Worm (Caenorhabditis elegans) whole organism, early embryonic: Measurements from ENCODE around the gene ubxn-5.

Experiments
- B0310.2 ChIP-seq: sonication (generic microtip); optimal IDR thresholded peaks from 2 replicates; lab custom pipeline; 2016; ENCODE audit warnings: mild to moderate bottlenecking, missing genetic modification characterization, missing compliant biosample characterization
- F13C5.2 ChIP-seq: sonication (generic microtip); optimal IDR thresholded peaks from 2 replicates; lab custom pipeline; 2017; ENCODE audit warnings: mild to moderate bottlenecking, missing genetic modification characterization, inconsistent platforms, missing compliant biosample characterization
- aly-1 ChIP-seq: sonication (generic microtip); optimal IDR thresholded peaks from 2 replicates; lab custom pipeline; 2016; ENCODE audit warnings: missing genetic modification characterization, missing compliant biosample characterization
- ama-1 ChIP-seq: fragments of 150-350 bp; optimal IDR thresholded peaks from 2 replicates; lab custom pipeline; 2014
- ceh-13 ChIP-seq: fragments of 200-800 bp; sonication (Bioruptor generic); optimal IDR thresholded peaks from 2 replicates; lab custom pipeline; 2018; ENCODE audit warnings: mild to moderate bottlenecking, missing genetic modification characterization, missing compliant biosample characterization
- ceh-36 ChIP-seq: sonication (generic microtip); optimal IDR thresholded peaks from 2 replicates; lab custom pipeline; 2016; ENCODE audit warnings: missing genetic modification characterization, inconsistent platforms, missing compliant biosample characterization
- ets-7 ChIP-seq: sonication (generic microtip); optimal IDR thresholded peaks from 2 replicates; lab custom pipeline; 2016; ENCODE audit warnings: missing genotype, missing genetic modification characterization, missing compliant biosample characterization
- flt-1 ChIP-seq: fragments of 200-800 bp; sonication (Bioruptor generic); IDR thresholded peaks from 2 replicates; pipeline ENCODE4 v1.3.6; 2022; ENCODE audit warnings: missing genetic modification characterization, missing compliant biosample characterization
- hmbx-1 ChIP-seq: sonication (generic microtip); optimal IDR thresholded peaks from 2 replicates; lab custom pipeline; 2016; ENCODE audit warnings: mild to moderate bottlenecking, missing genetic modification characterization, missing compliant biosample characterization
- hmg-4 ChIP-seq: fragments of 200-800 bp; sonication (Bioruptor generic); optimal IDR thresholded peaks from 2 replicates; lab custom pipeline; 2018; ENCODE audit warnings: mild to moderate bottlenecking, missing genetic modification characterization, missing compliant biosample characterization
- hnd-1 ChIP-seq: sonication (generic microtip); optimal IDR thresholded peaks from 2 replicates; lab custom pipeline; 2016; ENCODE audit warnings: missing genetic modification characterization, missing compliant biosample characterization
- pes-1 ChIP-seq: fragments of 200-800 bp; sonication (Bioruptor generic); IDR thresholded peaks from 2 replicates; pipeline ENCODE4 v1.3.6; 2022; ENCODE audit warnings: missing genetic modification reagents, missing genetic modification characterization, missing compliant biosample characterization
- scrt-1 ChIP-seq: fragments of 200-800 bp; sonication (Bioruptor generic); IDR thresholded peaks from 2 replicates; pipeline ENCODE4 v1.3.6; 2022; ENCODE audit warnings: missing genetic modification characterization, missing compliant biosample characterization
- sea-1 ChIP-seq: fragments of 200-800 bp; sonication (Bioruptor generic); conservative IDR thresholded peaks from 2 replicates; pipeline ENCODE4 v1.3.6; 2022; ENCODE audit warnings: missing genetic modification characterization, missing compliant biosample characterization
- tbx-11 ChIP-seq: fragments of 200-800 bp; sonication (Bioruptor generic); IDR thresholded peaks from 2 replicates; pipeline ENCODE4 v1.3.6; 2022; ENCODE audit warnings: missing genetic modification characterization, missing compliant biosample characterization
- tbx-37 ChIP-seq: fragments of 200-800 bp; sonication (Bioruptor generic); conservative IDR thresholded peaks from 2 replicates; pipeline ENCODE4 v1.3.6; 2022; ENCODE audit warnings: missing genetic modification reagents, missing genetic modification characterization, missing compliant biosample characterization
- tra-4 ChIP-seq: sonication (generic microtip); optimal IDR thresholded peaks from 2 replicates; lab custom pipeline; 2017; ENCODE audit warnings: missing genetic modification characterization, missing compliant biosample characterization

Gene ubxn-5

DNA sequence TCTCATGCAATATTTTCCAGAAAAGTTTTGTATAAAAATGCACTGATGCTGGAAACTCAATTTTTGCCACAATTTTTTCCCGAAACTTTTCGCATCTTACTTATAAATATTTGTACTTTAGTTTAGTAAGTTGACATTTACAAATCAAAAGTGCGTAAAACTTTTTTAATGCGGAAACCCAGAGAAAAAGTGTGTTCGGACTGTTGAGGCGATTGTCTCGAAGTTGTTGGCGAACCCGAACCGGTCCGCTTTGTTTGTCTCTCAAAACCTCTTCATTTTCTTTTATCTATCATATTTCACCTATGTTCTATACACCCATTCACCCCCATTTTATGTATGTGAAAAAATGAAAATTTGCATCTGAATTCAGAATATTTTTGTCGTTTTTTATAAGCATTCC, 13.7 kb downstream of the ubxn-5 start:
- TF ChIP-seq flt-1 (GFP tag; lab: Robert Waterston, UW) (no peak), ama-1 (lab: Kevin White, UChicago) (no peak), ets-7 (no peak), ceh-36 (tag; lab: Kevin White, UChicago) (no peak), hmbx-1 (tag; lab: Kevin White, UChicago) (no peak), hmg-4 (GFP tag; lab: Kevin White, UChicago) (no peak), tbx-37 (GFP tag; lab: Robert Waterston, UW) (no peak), sea-1 (GFP tag; lab: Robert Waterston, UW) (no peak)

ce11 chrII:10218171-10218570, 16.1 kb downstream of the ubxn-5 start, which contains the start of gene ref-1:
Gene ref-1, plus strand, starts transcription at chrII:10218471.
- no peak for TF ChIP-seq flt-1 (GFP tag; lab: Robert Waterston, UW)
- TF ChIP-seq sea-1 (GFP tag; lab: Robert Waterston, UW), result no peak
- TF ChIP-seq tbx-37 (GFP tag; lab: Robert Waterston, UW), result no peak
- TF ChIP-seq ceh-13, result no peak
- no peak for TF ChIP-seq B0310.2
- TF ChIP-seq ets-7, result no peak
- no peak for TF ChIP-seq ama-1 (lab: Kevin White, UChicago)
- TF ChIP-seq hmg-4 (GFP tag; lab: Kevin White, UChicago), result no peak
- TF ChIP-seq ceh-36 (tag; lab: Kevin White, UChicago), result no peak
- TF ChIP-seq pes-1 (GFP tag; lab: Robert Waterston, UW), result no peak

ce11 chrII:10206425-10206824, 27.9 kb downstream of the ubxn-5 start, which contains the start of gene T01E8.1:
Gene T01E8.1, plus strand, starts transcription at chrII:10206725.
- TF ChIP-seq ceh-13, result no peak
- TF ChIP-seq ama-1 (lab: Kevin White, UChicago), result no peak
- no peak for TF ChIP-seq ets-7
- no peak for TF ChIP-seq tbx-37 (GFP tag; lab: Robert Waterston, UW)

ce11 chrII:10204428-10205049, 29.8 kb downstream of the ubxn-5 start:
- TF ChIP-seq ets-7 (no peak), hnd-1 (tag; lab: Kevin White, UChicago) (no peak)

DNA sequence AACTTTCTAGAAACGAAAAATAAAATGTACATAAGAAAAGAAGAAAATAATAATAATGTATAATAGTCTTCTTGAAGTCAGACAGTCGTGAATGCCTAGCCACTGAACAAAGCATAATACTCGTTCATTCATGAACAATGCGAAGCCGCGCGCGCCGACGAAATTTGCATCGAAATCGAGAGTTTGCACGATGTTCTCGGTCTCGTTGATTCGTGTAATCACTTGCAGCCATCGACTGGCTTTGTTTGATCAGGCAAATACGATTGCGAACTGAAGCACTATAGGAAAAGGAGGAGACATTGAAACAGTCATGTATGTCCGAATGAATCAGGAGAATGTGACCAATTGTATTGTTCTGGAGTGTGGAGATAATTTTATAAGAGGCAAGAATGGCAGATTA, 30.5 kb downstream of the ubxn-5 start:
- no peak for TF ChIP-seq ceh-13
- TF ChIP-seq aly-1 (tag; lab: Kevin White, UChicago), result no peak
- TF ChIP-seq pes-1 (GFP tag; lab: Robert Waterston, UW), result no peak
- TF ChIP-seq sea-1 (GFP tag; lab: Robert Waterston, UW), result no peak
- no peak for TF ChIP-seq scrt-1 (GFP tag; lab: Robert Waterston, UW)
- TF ChIP-seq F13C5.2 (tag; lab: Kevin White, UChicago), result no peak
- no peak for TF ChIP-seq tbx-37 (GFP tag; lab: Robert Waterston, UW)
- TF ChIP-seq hmg-4 (GFP tag; lab: Kevin White, UChicago), result no peak
- no peak for TF ChIP-seq ceh-36 (tag; lab: Kevin White, UChicago)

- TF ChIP-seq B0310.2 (no peak), hnd-1 (tag; lab: Kevin White, UChicago) (no peak), hmg-4 (GFP tag; lab: Kevin White, UChicago) (no peak)
Measured at ce11 chrII:10203067-10203466, 31.2 kb downstream of the ubxn-5 start.

DNA sequence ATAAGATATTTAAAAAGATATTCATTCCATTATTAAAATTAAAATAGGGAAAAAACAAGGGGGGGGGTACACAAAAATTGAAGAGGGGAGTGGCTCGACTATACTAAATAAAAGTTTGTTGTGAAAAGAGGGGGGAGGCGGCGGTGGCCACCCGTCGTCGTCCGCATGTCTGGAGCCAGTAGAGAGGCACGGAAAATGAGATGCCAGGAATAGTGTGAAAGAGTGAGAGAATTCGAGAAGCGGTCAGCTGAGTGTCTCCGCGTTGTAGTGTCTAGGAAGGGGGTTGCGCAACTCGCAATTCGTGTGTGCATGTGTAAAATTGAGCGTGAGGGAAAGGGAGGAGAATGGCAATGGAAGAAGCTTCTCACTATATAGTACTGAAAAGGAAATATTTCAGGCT, 32.0 kb downstream of the ubxn-5 start:
- TF ChIP-seq ceh-13 (no peak), hnd-1 (tag; lab: Kevin White, UChicago) (no peak), F13C5.2 (tag; lab: Kevin White, UChicago) (peak; percentile 64), tbx-11 (GFP tag; lab: Robert Waterston, UW) (no peak), tbx-37 (GFP tag; lab: Robert Waterston, UW) (no peak), ama-1 (lab: Kevin White, UChicago) (no peak), sea-1 (GFP tag; lab: Robert Waterston, UW) (no peak), hmbx-1 (tag; lab: Kevin White, UChicago) (no peak), tra-4 (tag; lab: Kevin White, UChicago) (no peak), aly-1 (tag; lab: Kevin White, UChicago) (no peak), ceh-36 (tag; lab: Kevin White, UChicago) (no peak), hmg-4 (GFP tag; lab: Kevin White, UChicago) (peak; percentile 84)

DNA sequence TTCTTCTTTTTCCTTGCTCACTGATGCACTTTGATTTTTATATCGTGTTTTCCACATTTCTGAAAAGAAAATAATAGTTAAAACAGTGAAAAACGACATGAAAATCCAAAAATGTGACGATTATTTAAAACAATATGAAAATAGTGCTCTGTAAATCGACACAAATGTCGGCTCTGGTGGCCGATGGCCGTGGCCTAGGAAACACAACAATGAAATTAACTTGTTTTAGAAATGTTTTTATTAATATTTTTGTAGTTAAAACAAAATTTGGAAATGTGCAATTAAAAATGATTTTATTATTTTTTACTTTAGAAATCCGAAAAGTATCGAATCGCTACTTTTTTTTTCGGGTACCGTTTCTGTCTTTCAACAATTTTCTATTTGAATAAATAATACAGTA, 33.5 kb downstream of the ubxn-5 start, which contains the start of gene arv-1:
TSS of gene arv-1 (minus strand) at position 65 of the 400 bp plus-strand sequence.
- TF ChIP-seq tbx-11 (GFP tag; lab: Robert Waterston, UW) (no peak), ceh-13 (no peak), pes-1 (GFP tag; lab: Robert Waterston, UW) (peak; percentile 61; the same call in 1 of the 2 replicates), flt-1 (GFP tag; lab: Robert Waterston, UW) (no peak), tbx-37 (GFP tag; lab: Robert Waterston, UW) (peak; percentile 65; the same call in 1 of the 2 replicates), hnd-1 (tag; lab: Kevin White, UChicago) (no peak), F13C5.2 (tag; lab: Kevin White, UChicago) (no peak), hmg-4 (GFP tag; lab: Kevin White, UChicago) (no peak)
